Worm (Caenorhabditis elegans) whole organism, late embryonic: ENCODE data around the gene lido-7.

Experiments used
- F13H6.1 ChIP-seq: sonication (generic microtip); optimal IDR thresholded peaks from 2 replicates; lab custom pipeline; 2016; ENCODE audit warnings: missing genetic modification characterization, missing compliant biosample characterization
- hlh-30 ChIP-seq: sonication (generic microtip); optimal IDR thresholded peaks from 2 replicates; lab custom pipeline; 2017; ENCODE audit warnings: antibody characterized with exemption, missing genetic modification characterization, missing compliant biosample characterization; ENCODE audit not compliant: insufficient read depth
- lim-6 ChIP-seq: sonication (generic microtip); optimal IDR thresholded peaks from 2 replicates; lab custom pipeline; 2016; ENCODE audit warnings: missing genetic modification characterization, missing compliant biosample characterization

ce11 chrII:2992300-2992699 is 4.2 kb downstream of the lido-7 start:
- no peak for TF ChIP-seq F13H6.1 (tag; lab: Kevin White, UChicago)
- no peak for TF ChIP-seq lim-6 (tag; lab: Kevin White, UChicago)
- TF ChIP-seq hlh-30 (tag; lab: Kevin White, UChicago): no peak
